Worm (Caenorhabditis elegans) whole organism, L4/young adult: ENCODE results near the gene K05F1.9.

Source experiments
- W03F9.2 ChIP-seq: fragments of 150-350 bp; optimal IDR thresholded peaks from 2 replicates; lab custom pipeline; 2014; ENCODE audit warnings: missing biosample characterization, missing genetic modification characterization
- dao-5 ChIP-seq: sonication (generic microtip); optimal IDR thresholded peaks from 2 replicates; lab custom pipeline; 2016; ENCODE audit warnings: missing genotype, missing genetic modification characterization, moderate library complexity, missing compliant biosample characterization
- him-1 ChIP-seq: sonication (generic microtip); optimal IDR thresholded peaks from 2 replicates; lab custom pipeline; 2016; ENCODE audit warnings: missing genotype, missing genetic modification reagents, missing genetic modification characterization, missing compliant biosample characterization

DNA sequence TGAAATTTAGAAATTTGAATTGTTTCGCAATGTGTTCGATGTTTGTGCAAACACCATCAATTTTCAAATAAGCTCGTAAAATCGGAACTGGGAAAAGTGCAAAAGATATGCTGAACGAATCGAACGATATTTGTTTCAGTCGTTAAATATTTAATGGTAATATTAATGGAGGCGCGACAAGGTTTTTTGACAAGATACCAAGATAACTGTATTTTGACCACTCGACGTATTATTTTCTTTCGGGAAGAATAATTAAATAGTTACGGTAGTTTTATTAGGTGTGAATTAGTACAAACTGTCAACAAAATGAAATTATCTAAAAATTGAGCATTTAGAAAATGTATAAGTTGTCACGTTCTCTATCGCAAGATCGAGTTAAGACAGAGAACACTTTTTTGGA lies 3.3 kb upstream of the K05F1.9 start:
- no peak for TF ChIP-seq him-1 (tag; lab: Kevin White, UChicago)
- no peak for TF ChIP-seq dao-5 (tag; lab: Kevin White, UChicago)
- no peak for TF ChIP-seq W03F9.2
